Worm (Caenorhabditis elegans): ENCODE results near the gene F25E5.16.

F25E5.16 gene

DNA sequence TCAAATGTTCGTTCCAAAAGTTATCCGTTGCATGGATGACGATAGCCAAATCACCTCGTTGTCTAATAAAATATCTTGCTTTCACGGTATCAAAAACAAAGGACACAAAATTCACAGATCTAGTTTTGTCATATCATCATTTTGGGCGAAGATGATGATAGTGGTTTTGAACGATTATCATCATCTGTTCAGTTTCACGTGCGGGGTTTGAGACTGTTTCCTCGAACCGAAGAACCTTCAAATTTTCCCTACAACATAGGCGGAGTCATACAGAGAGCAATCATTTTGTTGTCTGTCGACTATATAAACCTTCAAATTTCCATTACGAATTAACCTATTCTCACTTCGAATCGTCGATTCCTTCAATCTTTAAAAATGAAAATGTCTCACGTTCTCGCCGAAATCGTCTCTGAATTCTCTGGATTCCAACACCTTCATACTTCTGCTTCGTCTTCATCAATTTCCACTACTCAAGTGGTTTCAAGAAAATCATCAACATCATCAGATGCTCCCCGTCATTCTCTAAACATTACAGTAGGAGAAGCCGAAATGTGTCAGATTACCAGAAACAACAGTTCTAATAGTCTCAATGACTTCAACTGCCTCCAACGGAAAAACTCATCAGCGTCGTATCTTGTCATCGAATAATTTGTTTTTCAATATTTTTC lies 24.8 kb upstream of the F25E5.16 start, which contains the start of gene F18E3.11:
Gene F18E3.11 (plus strand): TSS at position 376 of the 668 bp plus-strand sequence.
- no peak for TF ChIP-seq elt-1 (tag; optimal IDR thresholded peaks at IDR 0.05; ENCODE audit: borderline replicate concordance, insufficient read depth)
- no peak for TF ChIP-seq blmp-1 (tag; optimal IDR thresholded peaks at IDR 0.05)
- no peak for TF ChIP-seq mep-1 (tag; optimal IDR thresholded peaks at IDR 0.05)
- TF ChIP-seq unc-62 (GFP tag; optimal IDR thresholded peaks at IDR 0.05), result no peak
- TF ChIP-seq nhr-12 (tag; optimal IDR thresholded peaks at IDR 0.05), result no peak
- no peak for TF ChIP-seq unc-120 (tag; optimal IDR thresholded peaks at IDR 0.05; ENCODE audit: poor library complexity, severe bottlenecking)
- TF ChIP-seq elt-3 (tag; optimal IDR thresholded peaks at IDR 0.05), result no peak
- TF ChIP-seq bed-3 (GFP tag; optimal IDR thresholded peaks at IDR 0.05), result no peak
- no peak for TF ChIP-seq ces-1 (GFP tag; optimal IDR thresholded peaks at IDR 0.05)
- TF ChIP-seq cnd-1 (tag; optimal IDR thresholded peaks at IDR 0.05), result no peak

DNA sequence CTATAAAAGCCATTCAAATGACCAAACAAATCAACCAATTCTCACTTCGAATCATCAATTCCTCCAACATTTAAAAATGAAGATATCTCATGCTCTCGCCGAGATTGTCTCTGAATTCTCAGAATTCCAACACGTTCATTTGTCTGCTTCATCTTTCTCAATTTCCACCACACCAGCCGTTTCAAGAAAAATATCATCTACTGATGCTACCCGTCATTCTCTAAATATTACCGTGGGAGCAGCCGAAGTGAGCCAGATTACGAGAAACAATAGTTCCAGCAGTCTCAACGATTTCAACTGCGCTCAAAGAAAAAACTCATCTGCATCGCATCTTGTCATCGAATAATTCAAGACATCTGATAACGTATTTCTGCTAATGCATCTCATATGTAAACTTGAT lies 23.2 kb upstream of the F25E5.16 start, which contains the start of gene F18E3.12:
Gene F18E3.12 (plus strand): TSS at position 77 of the 400 bp plus-strand sequence.
- TF ChIP-seq lin-13 (tag; optimal IDR thresholded peaks at IDR 0.05), result no peak
- no peak for TF ChIP-seq ham-2 (GFP tag; optimal IDR thresholded peaks at IDR 0.05)
- TF ChIP-seq ceh-83 (GFP tag; optimal IDR thresholded peaks at IDR 0.05), result no peak
- no peak for TF ChIP-seq nhr-28 (tag; optimal IDR thresholded peaks at IDR 0.05)
- TF ChIP-seq nhr-2 (tag; optimal IDR thresholded peaks at IDR 0.05), result no peak
- TF ChIP-seq unc-120 (tag; optimal IDR thresholded peaks at IDR 0.05; ENCODE audit: poor library complexity, severe bottlenecking), result no peak
- TF ChIP-seq blmp-1 (tag; optimal IDR thresholded peaks at IDR 0.05), result no peak
- TF ChIP-seq mls-2 (tag; optimal IDR thresholded peaks at IDR 0.05), result no peak
- no peak for TF ChIP-seq hlh-1 (tag; optimal IDR thresholded peaks at IDR 0.05)
- TF ChIP-seq mep-1 (tag; optimal IDR thresholded peaks at IDR 0.05), result no peak

DNA sequence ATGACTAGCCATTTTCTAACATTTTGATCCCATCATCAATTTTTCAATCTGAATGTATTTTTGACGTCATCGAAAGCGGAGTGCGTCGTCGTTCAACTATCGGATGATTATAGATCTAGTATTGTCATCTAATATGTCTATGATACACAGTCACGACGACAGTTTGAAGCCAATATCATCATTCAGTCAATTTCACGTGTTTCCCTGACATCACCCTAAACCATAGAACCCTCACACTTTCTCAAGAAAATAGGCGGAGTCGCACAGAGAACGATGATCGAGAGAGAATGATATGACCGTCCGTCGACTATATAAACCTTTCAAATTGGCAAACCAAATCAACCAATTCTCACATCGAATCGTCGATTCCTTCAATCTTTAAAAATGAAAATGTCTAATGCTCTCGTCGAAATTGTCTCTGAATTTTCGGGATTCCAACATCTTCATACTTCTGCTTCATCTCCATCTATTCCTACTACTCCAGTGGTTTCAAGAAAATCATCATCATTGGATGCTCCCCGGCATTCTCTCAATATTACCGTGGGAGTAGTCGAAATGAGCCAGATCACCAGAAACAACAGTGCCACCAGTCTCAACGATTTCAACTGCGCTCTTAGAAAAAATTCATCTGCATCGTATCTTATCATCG lies 22.2 kb upstream of the F25E5.16 start, which contains the start of gene F18E3.13:
Gene F18E3.13 (plus strand): TSS at position 385 of the 649 bp plus-strand sequence.
- peak; percentile 69 for TF ChIP-seq unc-62 (GFP tag; optimal IDR thresholded peaks at IDR 0.05)
- TF ChIP-seq nhr-12 (tag; optimal IDR thresholded peaks at IDR 0.05), result no peak
- TF ChIP-seq unc-120 (tag; optimal IDR thresholded peaks at IDR 0.05; ENCODE audit: poor library complexity, severe bottlenecking), result no peak
- TF ChIP-seq elt-3 (tag; optimal IDR thresholded peaks at IDR 0.05), result peak; percentile 22
- no peak for TF ChIP-seq flh-1 (GFP tag; optimal IDR thresholded peaks at IDR 0.05)

DNA sequence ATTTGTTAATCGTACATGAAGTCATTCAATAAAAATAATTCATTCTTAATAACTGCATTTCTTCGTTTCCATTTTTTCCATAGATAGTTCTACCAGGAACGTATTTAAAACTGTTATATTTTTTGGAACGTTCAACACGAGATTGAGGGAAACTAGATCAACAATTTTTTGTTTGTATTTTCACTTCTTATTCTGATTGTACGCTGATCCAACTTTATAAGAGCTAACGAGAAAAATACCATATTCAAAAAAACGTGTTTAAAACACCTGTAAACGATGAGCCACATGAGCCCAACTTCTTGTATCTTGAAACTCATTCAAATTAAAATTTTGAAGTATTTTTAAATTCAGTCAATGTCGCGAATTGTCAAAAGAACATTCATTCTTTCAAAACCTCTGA lies 21.5 kb upstream of the F25E5.16 start:
- TF ChIP-seq nhr-76 (tag; optimal IDR thresholded peaks at IDR 0.05) (no peak), drap-1 (GFP tag; optimal IDR thresholded peaks at IDR 0.05) (no peak), lin-32 (GFP tag; optimal IDR thresholded peaks at IDR 0.05) (no peak), nhr-2 (tag; optimal IDR thresholded peaks at IDR 0.05) (no peak), blmp-1 (tag; optimal IDR thresholded peaks at IDR 0.05) (no peak), lin-13 (tag; optimal IDR thresholded peaks at IDR 0.05) (no peak), mep-1 (tag; optimal IDR thresholded peaks at IDR 0.05) (no peak), ztf-11 (tag; optimal IDR thresholded peaks at IDR 0.05) (no peak), elt-1 (tag; optimal IDR thresholded peaks at IDR 0.05; ENCODE audit: borderline replicate concordance, insufficient read depth) (no peak), snpc-4 (tag; optimal IDR thresholded peaks at IDR 0.05) (no peak)

DNA sequence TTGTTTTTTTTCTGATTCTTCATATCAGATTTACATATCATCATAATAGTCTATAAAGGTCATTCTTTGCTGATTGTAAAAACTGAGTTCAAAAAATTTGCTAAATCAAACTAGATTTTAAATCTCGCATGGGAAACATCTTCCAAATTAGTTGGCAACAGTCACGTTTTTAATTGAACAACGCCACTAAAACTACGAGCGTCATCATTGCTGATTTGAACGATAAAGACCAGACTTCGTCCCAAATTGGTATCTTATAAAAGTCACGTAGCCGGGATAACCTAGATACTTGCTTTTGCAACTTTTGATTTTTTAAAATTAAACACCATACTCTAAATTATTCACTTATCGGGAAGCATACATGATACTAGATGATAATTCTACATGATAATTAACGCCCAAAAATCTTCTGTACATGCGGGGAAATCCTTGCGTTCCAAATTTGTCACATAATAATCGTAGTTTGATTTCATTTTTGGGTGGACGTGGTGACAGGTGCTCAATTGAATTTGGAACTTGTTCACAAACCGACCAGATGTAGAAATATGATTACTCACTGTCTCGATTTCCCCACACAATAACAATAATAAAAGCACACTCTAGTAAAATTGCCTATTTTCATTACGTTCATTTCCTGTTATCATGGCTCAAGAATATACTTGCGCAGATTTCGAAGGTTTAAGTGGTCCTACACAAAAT lies 20.9 kb upstream of the F25E5.16 start, which contains the start of gene srw-67:
Gene srw-67 (plus strand): TSS at position 643 of the 699 bp plus-strand sequence.
- TF ChIP-seq bed-3 (GFP tag; optimal IDR thresholded peaks at IDR 0.05) (no peak), tbx-8 (GFP tag; optimal IDR thresholded peaks at IDR 0.05) (no peak), snpc-4 (tag; optimal IDR thresholded peaks at IDR 0.05) (no peak)

DNA sequence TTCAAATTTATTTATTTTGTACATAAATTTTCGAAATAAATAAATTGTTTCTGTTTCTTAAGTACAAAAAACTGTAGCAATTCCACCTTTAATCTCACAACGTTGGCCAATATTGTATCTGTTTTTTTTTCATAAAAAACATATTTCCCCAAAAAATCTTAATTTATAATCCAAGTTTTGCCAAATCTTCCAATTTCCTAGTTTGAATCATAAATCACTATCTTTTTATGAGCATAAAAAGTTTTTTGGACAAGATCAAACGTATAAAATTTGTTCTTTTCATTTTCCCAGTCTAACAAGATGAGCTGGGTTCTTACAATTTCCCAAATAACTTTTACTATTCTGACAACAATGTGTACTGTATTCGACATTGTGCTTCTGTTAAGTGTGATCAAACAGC lies 17.9 kb upstream of the F25E5.16 start, which contains the start of gene srxa-4:
Gene srxa-4 (plus strand): TSS at position 301 of the 400 bp plus-strand sequence.
- TF ChIP-seq pha-4 (tag; optimal IDR thresholded peaks at IDR 0.05), result no peak
- no peak for TF ChIP-seq lin-32 (GFP tag; optimal IDR thresholded peaks at IDR 0.05)
- TF ChIP-seq zip-8 (tag; optimal IDR thresholded peaks at IDR 0.05), result no peak
- no peak for TF ChIP-seq flh-1 (GFP tag; optimal IDR thresholded peaks at IDR 0.05)
- no peak for TF ChIP-seq nhr-28 (tag; optimal IDR thresholded peaks at IDR 0.05)
- no peak for TF ChIP-seq unc-39 (tag; optimal IDR thresholded peaks at IDR 0.05)
- no peak for TF ChIP-seq ceh-43 (GFP tag; optimal IDR thresholded peaks at IDR 0.05)
- TF ChIP-seq lin-13 (tag; optimal IDR thresholded peaks at IDR 0.05), result no peak
